Worm (Caenorhabditis elegans): Measurements from ENCODE around the gene ZC443.7.

DNA sequence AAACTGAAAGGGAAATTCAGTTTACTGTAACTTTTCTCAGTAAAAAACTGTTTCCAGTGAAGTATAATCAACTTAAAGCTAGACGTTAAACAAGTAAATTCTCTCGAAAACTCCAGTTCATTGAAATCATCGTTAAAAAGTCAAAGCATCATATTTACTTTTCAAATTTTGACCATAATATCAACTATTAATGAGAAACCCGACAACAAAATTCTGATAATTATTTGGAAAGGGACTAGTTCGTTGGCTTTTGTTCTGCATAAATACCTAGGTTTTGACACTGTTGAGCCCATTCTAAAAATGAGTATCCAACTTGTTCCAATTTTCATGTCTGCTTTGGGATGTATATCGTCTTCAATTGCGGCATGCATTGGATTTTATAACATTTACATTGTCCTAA, at the start of gene ZC443.7:
- TF ChIP-seq him-1 (tag; optimal IDR thresholded peaks at IDR 0.05): no peak
- no peak for TF ChIP-seq W03F9.2 (tag; optimal IDR thresholded peaks at IDR 0.05)
- TF ChIP-seq dao-5 (tag; optimal IDR thresholded peaks at IDR 0.05): no peak
